Fruit fly (Drosophila melanogaster): ENCODE measurements around the gene Rhau.
A peak's percentile ranks its signal among the peaks of the same experiment; 100 is the strongest.

The Rhau gene

DNA sequence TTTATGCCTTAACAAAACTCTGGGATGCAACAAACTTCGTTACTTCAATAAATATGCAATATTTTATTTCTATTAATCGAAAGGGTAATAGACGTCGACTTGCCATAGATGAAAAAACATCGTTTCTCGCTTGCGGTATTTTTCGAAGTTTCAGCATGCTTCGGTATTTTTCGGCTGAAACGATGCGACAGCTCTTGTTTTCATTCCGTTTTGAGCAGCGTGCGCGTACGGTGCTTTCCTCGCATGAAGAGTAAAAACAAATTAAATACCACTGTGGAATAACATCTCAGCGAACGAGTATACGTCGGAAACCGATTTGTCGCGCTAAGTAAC, 39.7 kb upstream of the Rhau start, which contains the start of gene CG9328 (continued):
- TF ChIP-seq CG34224 (GFP tag; IDR thresholded peaks at IDR 0.05; ENCODE audit: partially characterized antibody) (no peak), az2 (GFP tag; optimal IDR thresholded peaks at IDR 0.05) (no peak), ERR (GFP tag; optimal IDR thresholded peaks at IDR 0.05) (no peak), CG10209 (GFP tag; optimal IDR thresholded peaks at IDR 0.05) (peak; percentile 8), CG2712 (tag; optimal IDR thresholded peaks at IDR 0.05) (peak; percentile 51), Max (GFP tag; optimal IDR thresholded peaks at IDR 0.05) (peak; percentile 21), Mad (GFP tag; optimal IDR thresholded peaks at IDR 0.05) (no peak), seq (GFP tag; IDR thresholded peaks at IDR 0.05) (peak; percentile 49; the same call in 1 of the 2 replicates), CG11093 (GFP tag; IDR thresholded peaks at IDR 0.05) (no peak), CG18262 (tag; optimal IDR thresholded peaks at IDR 0.05) (peak; percentile 58), Lhr (GFP tag; optimal IDR thresholded peaks at IDR 0.05) (peak; percentile 33), CG8089 (GFP tag; optimal IDR thresholded peaks at IDR 0.05) (peak; percentile 3), chm (GFP tag; IDR thresholded peaks at IDR 0.05) (peak; percentile 89), CG10543 (GFP tag; optimal IDR thresholded peaks at IDR 0.05) (peak; percentile 41), trem (tag; optimal IDR thresholded peaks at IDR 0.05) (peak; percentile 70), Bteb2 (GFP tag; optimal IDR thresholded peaks at IDR 0.05) (no peak), repo (GFP tag; optimal IDR thresholded peaks at IDR 0.05) (peak; percentile 43), CG9817 (tag; optimal IDR thresholded peaks at IDR 0.05) (no peak), CG11723 (GFP tag; optimal IDR thresholded peaks at IDR 0.05) (peak; percentile 6), Sin3A (optimal IDR thresholded peaks at IDR 0.05) (no peak), CG1602 (GFP tag; optimal IDR thresholded peaks at IDR 0.05) (no peak), salm (tag; optimal IDR thresholded peaks at IDR 0.05) (no peak), Poxn (GFP tag; IDR thresholded peaks at IDR 0.05) (no peak), B-H1 (GFP tag; IDR thresholded peaks at IDR 0.05) (no peak; the same call in 2 of the 3 replicates), Nf-YA (GFP tag; IDR thresholded peaks at IDR 0.05) (no peak), HmgD (GFP tag; optimal IDR thresholded peaks at IDR 0.05) (no peak), CG1603 (tag; optimal IDR thresholded peaks at IDR 0.05) (peak; percentile 55), CG15696 (tag; optimal IDR thresholded peaks at IDR 0.05) (no peak), knrl (GFP tag; IDR thresholded peaks at IDR 0.05; ENCODE audit: partially characterized antibody) (peak; percentile 40; the same call in 1 of the 3 replicates), Pdp1 (GFP tag; optimal IDR thresholded peaks at IDR 0.05) (peak; percentile 8 to 46), gfzf (GFP tag; optimal IDR thresholded peaks at IDR 0.05) (peak; percentile 64), CG2889 (GFP tag; IDR thresholded peaks at IDR 0.05) (no peak), slp2 (GFP tag; optimal IDR thresholded peaks at IDR 0.05) (peak; percentile 62), bcd (GFP tag; optimal IDR thresholded peaks at IDR 0.05) (peak; percentile 10), Hand (GFP tag; optimal IDR thresholded peaks at IDR 0.05) (no peak), CG17385 (GFP tag; optimal IDR thresholded peaks at IDR 0.05) (peak; percentile 50), CG11560 (tag; IDR thresholded peaks at IDR 0.05) (no peak), Doc3 (GFP tag; IDR thresholded peaks at IDR 0.05; ENCODE audit: partially characterized antibody) (no peak), run (tag; optimal IDR thresholded peaks at IDR 0.05) (no peak), CG6683 (GFP tag; optimal IDR thresholded peaks at IDR 0.05) (no peak), stwl (tag; optimal IDR thresholded peaks at IDR 0.05) (peak; percentile 56), lilli (GFP tag; optimal IDR thresholded peaks at IDR 0.05) (peak; percentile 61), ewg (GFP tag; optimal IDR thresholded peaks at IDR 0.05) (no peak), Blimp-1 (GFP tag; optimal IDR thresholded peaks at IDR 0.05) (peak; percentile 66), dmrt11E (tag; optimal IDR thresholded peaks at IDR 0.05) (peak; percentile 24), slou (GFP tag; optimal IDR thresholded peaks at IDR 0.05) (no peak), CG10979 (tag; optimal IDR thresholded peaks at IDR 0.05) (peak; percentile 38), CG7928 (GFP tag; optimal IDR thresholded peaks at IDR 0.05) (no peak), CG13287 (GFP tag; IDR thresholded peaks at IDR 0.05; ENCODE audit: partially characterized antibody) (peak; percentile 41), CG18619 (GFP tag; optimal IDR thresholded peaks at IDR 0.05) (no peak), dimm (GFP tag; IDR thresholded peaks at IDR 0.05) (no peak)

Measured in whole organism, embryonic.